Fruit fly (Drosophila melanogaster): ENCODE data around the gene Snmp1.
A peak's percentile ranks its signal among the peaks of the same experiment; 100 is the strongest.

The Snmp1 gene

DNA sequence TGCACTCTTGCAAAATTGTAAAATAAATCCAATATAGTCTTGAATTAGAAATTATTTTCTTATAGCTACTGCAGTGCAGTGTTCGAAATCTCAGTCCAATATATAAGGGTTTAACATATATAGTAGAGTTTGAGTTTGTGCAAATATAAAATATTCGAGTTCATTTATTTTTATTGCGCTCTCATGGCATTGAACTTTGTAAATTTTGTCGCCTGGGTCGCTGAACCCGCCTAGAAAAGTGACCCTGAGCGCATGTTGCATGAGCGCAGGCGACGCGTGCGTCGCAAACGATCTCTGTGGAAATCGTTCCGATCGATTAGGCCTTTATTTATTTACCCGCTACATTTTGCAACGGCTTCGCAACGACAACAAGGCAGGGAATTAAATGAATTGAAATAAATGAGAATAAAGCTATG, 32.0 kb upstream of the Snmp1 start (continued):
- TF ChIP-seq Aef1 (GFP tag; IDR thresholded peaks at IDR 0.05) (0 out of 3 replicates have a peak, but pooled peaks have one; percentile 12), Hr78 (GFP tag; optimal IDR thresholded peaks at IDR 0.05) (peak in 1 of 2 experiments; percentile 90), Ssrp (tag; optimal IDR thresholded peaks at IDR 0.05) (peak; percentile 12), slbo (GFP tag; IDR thresholded peaks at IDR 0.05) (peak; percentile 21; the same call in 1 of the 2 replicates), HLH3B (GFP tag; IDR thresholded peaks at IDR 0.05) (peak; percentile 6; the same call in 1 of the 2 replicates), Ets97D (GFP tag; optimal IDR thresholded peaks at IDR 0.05) (no peak), BtbVII (GFP tag; optimal IDR thresholded peaks at IDR 0.05) (no peak), ase (GFP tag; IDR thresholded peaks at IDR 0.05) (no peak), Dfd (GFP tag; optimal IDR thresholded peaks at IDR 0.05) (no peak), mld (GFP tag; IDR thresholded peaks at IDR 0.05; ENCODE audit: partially characterized antibody) (no peak), Gug (GFP tag; IDR thresholded peaks at IDR 0.05) (0 out of 4 replicates have a peak, but pooled peaks have one; percentile 24), CG32532 (GFP tag; IDR thresholded peaks at IDR 0.05) (no peak), CG12769 (tag; optimal IDR thresholded peaks at IDR 0.05) (no peak), Optix (GFP tag; IDR thresholded peaks at IDR 0.05) (0 out of 3 replicates have a peak, but pooled peaks have one; percentile 14), Xrp1 (GFP tag; IDR thresholded peaks at IDR 0.05) (peak; percentile 61; the same call in 1 of the 2 replicates), CG34422 (GFP tag; IDR thresholded peaks at IDR 0.05) (0 out of 3 replicates have a peak, but pooled peaks have one; percentile 37), Abd-B (GFP tag; optimal IDR thresholded peaks at IDR 0.05) (peak; percentile 47), CG17385 (GFP tag; optimal IDR thresholded peaks at IDR 0.05) (peak; percentile 34), ftz-f1 (GFP tag; optimal IDR thresholded peaks at IDR 0.05) (peak; percentile 33), lilli (GFP tag; optimal IDR thresholded peaks at IDR 0.05) (peak; percentile 30), CG17912 (GFP tag; optimal IDR thresholded peaks at IDR 0.05) (peak; percentile 3), Six4 (GFP tag; optimal IDR thresholded peaks at IDR 0.05) (peak; percentile 15), CG2116 (GFP tag; optimal IDR thresholded peaks at IDR 0.05) (peak; percentile 19), CG18262 (tag; optimal IDR thresholded peaks at IDR 0.05) (peak; percentile 59), CG12659 (GFP tag; optimal IDR thresholded peaks at IDR 0.05) (peak; percentile 27), ranshi (GFP tag; IDR thresholded peaks at IDR 0.05) (0 out of 2 replicates have a peak, but pooled peaks have one; percentile 15), dmrt11E (tag; optimal IDR thresholded peaks at IDR 0.05) (peak; percentile 25), CG10209 (GFP tag; optimal IDR thresholded peaks at IDR 0.05) (peak; percentile 49), gsb-n (tag; optimal IDR thresholded peaks at IDR 0.05) (peak; percentile 53), CG4820 (GFP tag; optimal IDR thresholded peaks at IDR 0.05) (peak; percentile 10), Taf1 (GFP tag; IDR thresholded peaks at IDR 0.05) (no peak), bsh (GFP tag; optimal IDR thresholded peaks at IDR 0.05) (peak; percentile 20 to 69), CG14050 (GFP tag; IDR thresholded peaks at IDR 0.05) (peak; percentile 48; the same call in 1 of the 3 replicates), jumu (GFP tag; optimal IDR thresholded peaks at IDR 0.05) (no peak), sens (GFP tag) (peak; percentile 75), CG9727 (GFP tag; optimal IDR thresholded peaks at IDR 0.05) (peak; percentile 6), CG10366 (GFP tag; IDR thresholded peaks at IDR 0.05) (peak; percentile 45), sc (optimal IDR thresholded peaks at IDR 0.05) (no peak), sc (GFP tag; optimal IDR thresholded peaks at IDR 0.05) (peak; percentile 25), E2f2 (GFP tag; IDR thresholded peaks at IDR 0.05) (peak; percentile 6; the same call in 1 of the 2 replicates), CG9437 (GFP tag; optimal IDR thresholded peaks at IDR 0.05) (peak; percentile 41), CTCF (GFP tag; optimal IDR thresholded peaks at IDR 0.05) (no peak), CG18476 (GFP tag; optimal IDR thresholded peaks at IDR 0.05) (peak; percentile 29), CG11504 (tag; optimal IDR thresholded peaks at IDR 0.05) (peak; percentile 31), CG3838 (GFP tag; optimal IDR thresholded peaks at IDR 0.05) (peak; percentile 45), CG15011 (GFP tag; optimal IDR thresholded peaks at IDR 0.05) (no peak), unpg (GFP tag; optimal IDR thresholded peaks at IDR 0.05) (peak; percentile 50), Trl (optimal IDR thresholded peaks at IDR 0.05) (no peak), Trl (GFP tag; optimal IDR thresholded peaks at IDR 0.05) (peak; percentile 0)
